Worm (Caenorhabditis elegans) whole organism, mixed stage, embryonic: Measurements from ENCODE around the gene F38B6.3.

Source experiments
- bed-3 ChIP-seq: fragments of 200-800 bp; sonication (Bioruptor generic); optimal IDR thresholded peaks from 3 replicates; lab custom pipeline; 2018; ENCODE audit warnings: mild to moderate bottlenecking, missing genetic modification characterization, moderate library complexity, missing compliant biosample characterization
- elt-3 ChIP-seq: fragments of 150-350 bp; optimal IDR thresholded peaks from 2 replicates; lab custom pipeline; 2014; ENCODE audit warnings: missing biosample characterization, missing genetic modification characterization
- nhr-237 ChIP-seq: fragments of 150-350 bp; optimal IDR thresholded peaks from 2 replicates; lab custom pipeline; 2014; ENCODE audit warnings: missing biosample characterization, missing genetic modification characterization
- nhr-28 ChIP-seq: fragments of 150-350 bp; optimal IDR thresholded peaks from 2 replicates; lab custom pipeline; 2014; ENCODE audit warnings: missing biosample characterization, missing genetic modification characterization
- sem-2 ChIP-seq: fragments of 200-800 bp; sonication (Bioruptor generic); optimal IDR thresholded peaks from 2 replicates; lab custom pipeline; 2018; ENCODE audit warnings: mild to moderate bottlenecking, missing genetic modification characterization, missing compliant biosample characterization
- unc-39 ChIP-seq: fragments of 150-350 bp; optimal IDR thresholded peaks from 2 replicates; lab custom pipeline; 2014; ENCODE audit warnings: missing biosample characterization, missing genetic modification characterization
- zip-8 ChIP-seq: fragments of 150-350 bp; optimal IDR thresholded peaks from 2 replicates; lab custom pipeline; 2014; ENCODE audit warnings: missing biosample characterization, missing genetic modification characterization

ce11 chrX:6742891-6743290, 49.5 kb downstream of the F38B6.3 start:
- TF ChIP-seq nhr-237 (tag; lab: Kevin White, UChicago), result no peak
- TF ChIP-seq sem-2, result no peak
- no peak for TF ChIP-seq nhr-28 (tag; lab: Kevin White, UChicago)
- TF ChIP-seq elt-3 (tag; lab: Kevin White, UChicago), result no peak
- TF ChIP-seq zip-8 (tag; lab: Kevin White, UChicago), result no peak
- TF ChIP-seq unc-39 (tag; lab: Kevin White, UChicago), result no peak
- TF ChIP-seq bed-3 (GFP tag; lab: Kevin White, UChicago), result no peak
